Worm (Caenorhabditis elegans) whole organism, L4/young adult: ENCODE measurements around the gene snn-1.

Source experiments
- dao-5 ChIP-seq: sonication (generic microtip); optimal IDR thresholded peaks from 2 replicates; lab custom pipeline; 2016; ENCODE audit warnings: missing genotype, missing genetic modification characterization, moderate library complexity, missing compliant biosample characterization
- him-1 ChIP-seq: sonication (generic microtip); optimal IDR thresholded peaks from 2 replicates; lab custom pipeline; 2016; ENCODE audit warnings: missing genotype, missing genetic modification reagents, missing genetic modification characterization, missing compliant biosample characterization

DNA sequence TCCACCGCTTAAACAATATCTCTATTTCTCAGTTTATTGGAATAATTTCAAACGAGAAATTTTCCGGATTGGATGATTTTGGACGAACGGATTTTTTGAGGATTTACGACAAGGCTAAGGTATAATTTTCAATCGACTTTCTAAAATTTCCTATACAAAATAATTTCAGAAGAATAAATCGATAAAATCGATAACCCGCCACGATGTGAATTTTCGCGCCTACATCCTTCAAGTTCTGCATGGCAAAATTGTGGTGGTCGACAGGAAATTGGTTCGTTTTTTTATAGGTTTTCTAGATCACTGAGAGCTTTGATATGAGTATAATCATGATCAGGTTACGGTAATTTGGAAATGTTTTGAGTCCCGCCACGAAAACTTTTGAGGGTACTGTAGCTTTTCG, 20.1 kb upstream of the snn-1 start:
- TF ChIP-seq him-1 (no peak), dao-5 (no peak)
